Worm (Caenorhabditis elegans) whole organism, early embryonic: ENCODE results near the gene F13E9.13.

Experiments
- B0310.2 ChIP-seq: sonication (generic microtip); optimal IDR thresholded peaks from 2 replicates; lab custom pipeline; 2016; ENCODE audit warnings: mild to moderate bottlenecking, missing genetic modification characterization, missing compliant biosample characterization
- F13C5.2 ChIP-seq: sonication (generic microtip); optimal IDR thresholded peaks from 2 replicates; lab custom pipeline; 2017; ENCODE audit warnings: mild to moderate bottlenecking, missing genetic modification characterization, inconsistent platforms, missing compliant biosample characterization
- aly-1 ChIP-seq: sonication (generic microtip); optimal IDR thresholded peaks from 2 replicates; lab custom pipeline; 2016; ENCODE audit warnings: missing genetic modification characterization, missing compliant biosample characterization
- ama-1 ChIP-seq: fragments of 150-350 bp; optimal IDR thresholded peaks from 2 replicates; lab custom pipeline; 2014
- ceh-13 ChIP-seq: fragments of 200-800 bp; sonication (Bioruptor generic); optimal IDR thresholded peaks from 2 replicates; lab custom pipeline; 2018; ENCODE audit warnings: mild to moderate bottlenecking, missing genetic modification characterization, missing compliant biosample characterization
- ceh-36 ChIP-seq: sonication (generic microtip); optimal IDR thresholded peaks from 2 replicates; lab custom pipeline; 2016; ENCODE audit warnings: missing genetic modification characterization, inconsistent platforms, missing compliant biosample characterization
- ets-7 ChIP-seq: sonication (generic microtip); optimal IDR thresholded peaks from 2 replicates; lab custom pipeline; 2016; ENCODE audit warnings: missing genotype, missing genetic modification characterization, missing compliant biosample characterization
- flt-1 ChIP-seq: fragments of 200-800 bp; sonication (Bioruptor generic); IDR thresholded peaks from 2 replicates; pipeline ENCODE4 v1.3.6; 2022; ENCODE audit warnings: missing genetic modification characterization, missing compliant biosample characterization
- hmbx-1 ChIP-seq: sonication (generic microtip); optimal IDR thresholded peaks from 2 replicates; lab custom pipeline; 2016; ENCODE audit warnings: mild to moderate bottlenecking, missing genetic modification characterization, missing compliant biosample characterization
- hmg-4 ChIP-seq: fragments of 200-800 bp; sonication (Bioruptor generic); optimal IDR thresholded peaks from 2 replicates; lab custom pipeline; 2018; ENCODE audit warnings: mild to moderate bottlenecking, missing genetic modification characterization, missing compliant biosample characterization
- hnd-1 ChIP-seq: sonication (generic microtip); optimal IDR thresholded peaks from 2 replicates; lab custom pipeline; 2016; ENCODE audit warnings: missing genetic modification characterization, missing compliant biosample characterization
- pes-1 ChIP-seq: fragments of 200-800 bp; sonication (Bioruptor generic); IDR thresholded peaks from 2 replicates; pipeline ENCODE4 v1.3.6; 2022; ENCODE audit warnings: missing genetic modification reagents, missing genetic modification characterization, missing compliant biosample characterization
- scrt-1 ChIP-seq: fragments of 200-800 bp; sonication (Bioruptor generic); IDR thresholded peaks from 2 replicates; pipeline ENCODE4 v1.3.6; 2022; ENCODE audit warnings: missing genetic modification characterization, missing compliant biosample characterization
- sea-1 ChIP-seq: fragments of 200-800 bp; sonication (Bioruptor generic); conservative IDR thresholded peaks from 2 replicates; pipeline ENCODE4 v1.3.6; 2022; ENCODE audit warnings: missing genetic modification characterization, missing compliant biosample characterization
- tbx-11 ChIP-seq: fragments of 200-800 bp; sonication (Bioruptor generic); IDR thresholded peaks from 2 replicates; pipeline ENCODE4 v1.3.6; 2022; ENCODE audit warnings: missing genetic modification characterization, missing compliant biosample characterization
- tbx-37 ChIP-seq: fragments of 200-800 bp; sonication (Bioruptor generic); conservative IDR thresholded peaks from 2 replicates; pipeline ENCODE4 v1.3.6; 2022; ENCODE audit warnings: missing genetic modification reagents, missing genetic modification characterization, missing compliant biosample characterization
- tra-4 ChIP-seq: sonication (generic microtip); optimal IDR thresholded peaks from 2 replicates; lab custom pipeline; 2017; ENCODE audit warnings: missing genetic modification characterization, missing compliant biosample characterization

F13E9.13 gene

ce11 chrIV:10887285-10887684 is 5.9 kb downstream of the F13E9.13 start, which contains the start of gene F13E9.16:
Gene F13E9.16, minus strand, starts transcription at chrIV:10887385.
- TF ChIP-seq pes-1 (no peak), hmbx-1 (tag; lab: Kevin White, UChicago) (no peak), F13C5.2 (tag; lab: Kevin White, UChicago) (no peak), ama-1 (lab: Kevin White, UChicago) (no peak), ceh-36 (tag; lab: Kevin White, UChicago) (no peak)

- TF ChIP-seq sea-1 (GFP tag; lab: Robert Waterston, UW): no peak
- no peak for TF ChIP-seq flt-1
- TF ChIP-seq hmbx-1 (tag; lab: Kevin White, UChicago): no peak
- no peak for TF ChIP-seq ceh-13
- TF ChIP-seq ama-1 (lab: Kevin White, UChicago): no peak
- no peak for TF ChIP-seq tbx-37 (GFP tag; lab: Robert Waterston, UW)
- TF ChIP-seq hnd-1 (tag; lab: Kevin White, UChicago): no peak
- no peak for TF ChIP-seq tra-4 (tag; lab: Kevin White, UChicago)
- no peak for TF ChIP-seq ceh-36 (tag; lab: Kevin White, UChicago)
- no peak for TF ChIP-seq B0310.2 (tag; lab: Kevin White, UChicago)
- no peak for TF ChIP-seq ets-7 (tag; lab: Kevin White, UChicago)
- TF ChIP-seq pes-1: no peak
- no peak for TF ChIP-seq aly-1
- no peak for TF ChIP-seq hmg-4 (GFP tag; lab: Kevin White, UChicago)
- no peak for TF ChIP-seq F13C5.2 (tag; lab: Kevin White, UChicago)
- TF ChIP-seq scrt-1: no peak
- no peak for TF ChIP-seq tbx-11 (GFP tag; lab: Robert Waterston, UW)
Measured at ce11 chrIV:10889820-10890462, 8.6 kb downstream of the F13E9.13 start, which contains the start of gene F13E9.15. Gene F13E9.15, minus strand, starts transcription at chrIV:10889870.

ce11 chrIV:10891993-10892392 is 10.6 kb downstream of the F13E9.13 start, which contains the start of gene srlf-12:
Gene srlf-12, minus strand, starts transcription at chrIV:10892093.
- TF ChIP-seq ets-7 (tag; lab: Kevin White, UChicago) (no peak), tra-4 (tag; lab: Kevin White, UChicago) (no peak), pes-1 (no peak), hmbx-1 (tag; lab: Kevin White, UChicago) (no peak), hnd-1 (tag; lab: Kevin White, UChicago) (no peak), flt-1 (no peak), ceh-13 (no peak), scrt-1 (no peak), sea-1 (GFP tag; lab: Robert Waterston, UW) (no peak), B0310.2 (tag; lab: Kevin White, UChicago) (no peak), hmg-4 (GFP tag; lab: Kevin White, UChicago) (no peak), tbx-37 (GFP tag; lab: Robert Waterston, UW) (no peak), ama-1 (lab: Kevin White, UChicago) (no peak), tbx-11 (GFP tag; lab: Robert Waterston, UW) (no peak), F13C5.2 (tag; lab: Kevin White, UChicago) (no peak), aly-1 (no peak), ceh-36 (tag; lab: Kevin White, UChicago) (no peak)

ce11 chrIV:10894255-10894654 is 12.9 kb downstream of the F13E9.13 start, which contains the start of gene srlf-14:
Gene srlf-14, minus strand, starts transcription at chrIV:10894355.
- TF ChIP-seq tra-4 (tag; lab: Kevin White, UChicago) (no peak), flt-1 (no peak), tbx-37 (GFP tag; lab: Robert Waterston, UW) (no peak), sea-1 (GFP tag; lab: Robert Waterston, UW) (no peak), B0310.2 (tag; lab: Kevin White, UChicago) (no peak), hmg-4 (GFP tag; lab: Kevin White, UChicago) (no peak), aly-1 (no peak), tbx-11 (GFP tag; lab: Robert Waterston, UW) (no peak), hmbx-1 (tag; lab: Kevin White, UChicago) (no peak), hnd-1 (tag; lab: Kevin White, UChicago) (no peak), scrt-1 (no peak), ceh-13 (no peak), ama-1 (lab: Kevin White, UChicago) (no peak), ceh-36 (tag; lab: Kevin White, UChicago) (no peak), F13C5.2 (tag; lab: Kevin White, UChicago) (no peak), ets-7 (tag; lab: Kevin White, UChicago) (no peak)

- TF ChIP-seq ceh-36 (tag; lab: Kevin White, UChicago): no peak
Measured at ce11 chrIV:10896512-10896911, 15.2 kb downstream of the F13E9.13 start, which contains the start of gene srlf-13. Gene srlf-13, minus strand, starts transcription at chrIV:10896612.

- TF ChIP-seq aly-1 (no peak), flt-1 (no peak), scrt-1 (no peak), ceh-36 (tag; lab: Kevin White, UChicago) (no peak), hmbx-1 (tag; lab: Kevin White, UChicago) (no peak), ama-1 (lab: Kevin White, UChicago) (no peak)
Measured at ce11 chrIV:10898160-10898559, 16.8 kb downstream of the F13E9.13 start.

ce11 chrIV:10899091-10899490 is 17.7 kb downstream of the F13E9.13 start, which contains the start of the genes F13E9.9 and F13E9.19:
Gene F13E9.9, minus strand, starts transcription at chrIV:10899191.
Gene F13E9.19, plus strand, starts transcription at chrIV:10899406.
- no peak for TF ChIP-seq aly-1
- TF ChIP-seq pes-1: no peak
- TF ChIP-seq scrt-1: no peak
- TF ChIP-seq flt-1: no peak
- TF ChIP-seq tbx-37 (GFP tag; lab: Robert Waterston, UW): no peak
- no peak for TF ChIP-seq hnd-1 (tag; lab: Kevin White, UChicago)
- TF ChIP-seq ama-1 (lab: Kevin White, UChicago): no peak
- no peak for TF ChIP-seq B0310.2 (tag; lab: Kevin White, UChicago)
- no peak for TF ChIP-seq ceh-36 (tag; lab: Kevin White, UChicago)
- TF ChIP-seq hmg-4 (GFP tag; lab: Kevin White, UChicago): no peak
- TF ChIP-seq F13C5.2 (tag; lab: Kevin White, UChicago): no peak
- no peak for TF ChIP-seq ets-7 (tag; lab: Kevin White, UChicago)
- TF ChIP-seq tbx-11 (GFP tag; lab: Robert Waterston, UW): no peak
